Worm (Caenorhabditis elegans) whole organism, early embryonic: Measurements from ENCODE around the gene F59B2.14.

ENCODE experiments used
- B0310.2 ChIP-seq: sonication (generic microtip); optimal IDR thresholded peaks from 2 replicates; lab custom pipeline; 2016; ENCODE audit warnings: mild to moderate bottlenecking, missing genetic modification characterization, missing compliant biosample characterization
- F13C5.2 ChIP-seq: sonication (generic microtip); optimal IDR thresholded peaks from 2 replicates; lab custom pipeline; 2017; ENCODE audit warnings: mild to moderate bottlenecking, missing genetic modification characterization, inconsistent platforms, missing compliant biosample characterization
- aly-1 ChIP-seq: sonication (generic microtip); optimal IDR thresholded peaks from 2 replicates; lab custom pipeline; 2016; ENCODE audit warnings: missing genetic modification characterization, missing compliant biosample characterization
- ama-1 ChIP-seq: fragments of 150-350 bp; optimal IDR thresholded peaks from 2 replicates; lab custom pipeline; 2014
- ets-7 ChIP-seq: sonication (generic microtip); optimal IDR thresholded peaks from 2 replicates; lab custom pipeline; 2016; ENCODE audit warnings: missing genotype, missing genetic modification characterization, missing compliant biosample characterization
- flt-1 ChIP-seq: fragments of 200-800 bp; sonication (Bioruptor generic); IDR thresholded peaks from 2 replicates; pipeline ENCODE4 v1.3.6; 2022; ENCODE audit warnings: missing genetic modification characterization, missing compliant biosample characterization
- hmbx-1 ChIP-seq: sonication (generic microtip); optimal IDR thresholded peaks from 2 replicates; lab custom pipeline; 2016; ENCODE audit warnings: mild to moderate bottlenecking, missing genetic modification characterization, missing compliant biosample characterization
- pes-1 ChIP-seq: fragments of 200-800 bp; sonication (Bioruptor generic); IDR thresholded peaks from 2 replicates; pipeline ENCODE4 v1.3.6; 2022; ENCODE audit warnings: missing genetic modification reagents, missing genetic modification characterization, missing compliant biosample characterization
- scrt-1 ChIP-seq: fragments of 200-800 bp; sonication (Bioruptor generic); IDR thresholded peaks from 2 replicates; pipeline ENCODE4 v1.3.6; 2022; ENCODE audit warnings: missing genetic modification characterization, missing compliant biosample characterization
- sea-1 ChIP-seq: fragments of 200-800 bp; sonication (Bioruptor generic); conservative IDR thresholded peaks from 2 replicates; pipeline ENCODE4 v1.3.6; 2022; ENCODE audit warnings: missing genetic modification characterization, missing compliant biosample characterization
- tbx-37 ChIP-seq: fragments of 200-800 bp; sonication (Bioruptor generic); conservative IDR thresholded peaks from 2 replicates; pipeline ENCODE4 v1.3.6; 2022; ENCODE audit warnings: missing genetic modification reagents, missing genetic modification characterization, missing compliant biosample characterization

ce11 chrIII:9043200-9043599 lies 20.8 kb upstream of the F59B2.14 start, which contains the start of gene nac-2:
- TF ChIP-seq F13C5.2 (tag; lab: Kevin White, UChicago), result no peak
- no peak for TF ChIP-seq scrt-1 (GFP tag; lab: Robert Waterston, UW)
- TF ChIP-seq ama-1 (lab: Kevin White, UChicago), result no peak
- TF ChIP-seq flt-1 (GFP tag; lab: Robert Waterston, UW), result no peak
- TF ChIP-seq B0310.2 (tag; lab: Kevin White, UChicago), result no peak
- TF ChIP-seq aly-1 (tag; lab: Kevin White, UChicago), result no peak
- TF ChIP-seq hmbx-1 (tag; lab: Kevin White, UChicago), result no peak
- no peak for TF ChIP-seq pes-1 (GFP tag; lab: Robert Waterston, UW)
- TF ChIP-seq tbx-37 (GFP tag; lab: Robert Waterston, UW), result no peak
- TF ChIP-seq ets-7 (tag; lab: Kevin White, UChicago), result no peak
- no peak for TF ChIP-seq sea-1 (GFP tag; lab: Robert Waterston, UW)
